Fruit fly (Drosophila melanogaster): ENCODE measurements around the gene Fkbp39.
A peak's percentile ranks its signal among the peaks of the same experiment; 100 is the strongest.

The Fkbp39 gene

dm6 chr3R:15290642-15291118, 42.3 kb downstream of the Fkbp39 start, which contains the start of gene CG45218 (continued):
- TF ChIP-seq inv (GFP tag; IDR thresholded peaks at IDR 0.05; ENCODE audit: partially characterized antibody), result no peak
- TF ChIP-seq CG8359 (GFP tag; optimal IDR thresholded peaks at IDR 0.05; ENCODE audit: borderline replicate concordance), result no peak
- TF ChIP-seq CG12104 (GFP tag; optimal IDR thresholded peaks at IDR 0.05), result no peak
- no peak for TF ChIP-seq CG14441 (GFP tag; IDR thresholded peaks at IDR 0.05)
- peak; percentile 65 for TF ChIP-seq Nf-YC (tag; optimal IDR thresholded peaks at IDR 0.05)
- TF ChIP-seq CG13296 (GFP tag; optimal IDR thresholded peaks at IDR 0.05), result no peak
- TF ChIP-seq D (optimal IDR thresholded peaks at IDR 0.05), result no peak
- no peak for TF ChIP-seq D (GFP tag; optimal IDR thresholded peaks at IDR 0.05)
- TF ChIP-seq Fer1 (GFP tag; optimal IDR thresholded peaks at IDR 0.05), result no peak
- TF ChIP-seq sug (tag; optimal IDR thresholded peaks at IDR 0.05), result peak; percentile 4
- no peak for TF ChIP-seq row (GFP tag; IDR thresholded peaks at IDR 0.05)
- no peak for TF ChIP-seq CG31441 (GFP tag; IDR thresholded peaks at IDR 0.05)
- TF ChIP-seq vvl (GFP tag; IDR thresholded peaks at IDR 0.05), result no peak
- no peak for TF ChIP-seq pb (GFP tag; optimal IDR thresholded peaks at IDR 0.05)
- TF ChIP-seq Hmr (GFP tag; optimal IDR thresholded peaks at IDR 0.05), result no peak
- TF ChIP-seq zfh1 (GFP tag; IDR thresholded peaks at IDR 0.05), result no peak
- TF ChIP-seq her (GFP tag; optimal IDR thresholded peaks at IDR 0.05), result no peak
- TF ChIP-seq lola (GFP tag; optimal IDR thresholded peaks at IDR 0.05), result no peak
- no peak for TF ChIP-seq CG13287 (GFP tag; IDR thresholded peaks at IDR 0.05; ENCODE audit: partially characterized antibody)
- no peak for TF ChIP-seq Dip3 (GFP tag; optimal IDR thresholded peaks at IDR 0.05)
- TF ChIP-seq Lhr (GFP tag; optimal IDR thresholded peaks at IDR 0.05), result no peak
- no peak for TF ChIP-seq CG11085 (GFP tag; IDR thresholded peaks at IDR 0.05)
- TF ChIP-seq unpg (GFP tag; optimal IDR thresholded peaks at IDR 0.05), result no peak
- no peak for TF ChIP-seq CG11456 (GFP tag; IDR thresholded peaks at IDR 0.05)
- no peak for TF ChIP-seq hbn (GFP tag; IDR thresholded peaks at IDR 0.05; ENCODE audit: partially characterized antibody)
- no peak for TF ChIP-seq Atf3 (GFP tag; optimal IDR thresholded peaks at IDR 0.05)
- TF ChIP-seq CG4854 (GFP tag; optimal IDR thresholded peaks at IDR 0.05), result no peak
- no peak for TF ChIP-seq stwl (tag; optimal IDR thresholded peaks at IDR 0.05)
- no peak for TF ChIP-seq Hsf (GFP tag; optimal IDR thresholded peaks at IDR 0.05)
- TF ChIP-seq CG9876 (GFP tag; optimal IDR thresholded peaks at IDR 0.05), result no peak
- no peak for TF ChIP-seq bsh (GFP tag; optimal IDR thresholded peaks at IDR 0.05)
- TF ChIP-seq odd (GFP tag; optimal IDR thresholded peaks at IDR 0.05), result no peak
- no peak for TF ChIP-seq Kr (GFP tag; optimal IDR thresholded peaks at IDR 0.05)
- TF ChIP-seq Elba2 (GFP tag; optimal IDR thresholded peaks at IDR 0.05), result no peak
- TF ChIP-seq gem (tag; optimal IDR thresholded peaks at IDR 0.05), result no peak
- no peak for TF ChIP-seq gcm (GFP tag; optimal IDR thresholded peaks at IDR 0.05)
- TF ChIP-seq Dek (tag; optimal IDR thresholded peaks at IDR 0.05), result no peak
- no peak for TF ChIP-seq CG14965 (GFP tag; optimal IDR thresholded peaks at IDR 0.05; ENCODE audit: borderline replicate concordance)
- TF ChIP-seq CoRest (tag; optimal IDR thresholded peaks at IDR 0.05), result no peak
- TF ChIP-seq kah (GFP tag; optimal IDR thresholded peaks at IDR 0.05), result no peak
- no peak for TF ChIP-seq tup (GFP tag; optimal IDR thresholded peaks at IDR 0.05)
- TF ChIP-seq Rfx (GFP tag; IDR thresholded peaks at IDR 0.05), result no peak
- peak; percentile 62 for TF ChIP-seq mirr (GFP tag; optimal IDR thresholded peaks at IDR 0.05)
- TF ChIP-seq sob (GFP tag; IDR thresholded peaks at IDR 0.05), result no peak
- no peak for TF ChIP-seq nerfin-2 (GFP tag; IDR thresholded peaks at IDR 0.05; ENCODE audit: partially characterized antibody)
- no peak for TF ChIP-seq HmgD (GFP tag; optimal IDR thresholded peaks at IDR 0.05)
- TF ChIP-seq hth (optimal IDR thresholded peaks at IDR 0.05), result no peak
- TF ChIP-seq klu (GFP tag; IDR thresholded peaks at IDR 0.05), result no peak
- TF ChIP-seq Med (GFP tag), result peak; percentile 47
- TF ChIP-seq zen (tag; optimal IDR thresholded peaks at IDR 0.05), result no peak
- TF ChIP-seq ap (GFP tag; IDR thresholded peaks at IDR 0.05), result no peak

All from whole organism, embryonic.